Worm (Caenorhabditis elegans) whole organism, late embryonic: ENCODE measurements around the gene K05B2.4.

Experiments
- K02D7.2 ChIP-seq: sonication (generic microtip); optimal IDR thresholded peaks from 2 replicates; lab custom pipeline; 2017; ENCODE audit warnings: mild to moderate bottlenecking, missing genetic modification characterization, missing compliant biosample characterization
- ama-1 ChIP-seq: fragments of 150-350 bp; optimal IDR thresholded peaks from 2 replicates; lab custom pipeline; 2014
- ceh-14 ChIP-seq: sonication (generic microtip); optimal IDR thresholded peaks from 2 replicates; lab custom pipeline; 2016; ENCODE audit warnings: missing genotype, missing genetic modification characterization, missing compliant biosample characterization
- ceh-18 ChIP-seq: sonication (generic microtip); optimal IDR thresholded peaks from 2 replicates; lab custom pipeline; 2016; ENCODE audit warnings: missing genetic modification characterization, missing compliant biosample characterization
- ceh-2 ChIP-seq: sonication (generic microtip); optimal IDR thresholded peaks from 2 replicates; lab custom pipeline; 2016; ENCODE audit warnings: missing genotype, missing genetic modification characterization, missing compliant biosample characterization
- ceh-22 ChIP-seq: sonication (generic microtip); optimal IDR thresholded peaks from 2 replicates; lab custom pipeline; 2017; ENCODE audit warnings: missing biosample characterization, missing genetic modification characterization
- ceh-45 ChIP-seq: fragments of 200-800 bp; sonication (Bioruptor generic); IDR thresholded peaks from 2 replicates; pipeline ENCODE4 v1.3.6; 2022; ENCODE audit warnings: missing genetic modification reagents, missing genetic modification characterization, missing compliant biosample characterization
- ceh-48 ChIP-seq: sonication (generic microtip); optimal IDR thresholded peaks from 2 replicates; lab custom pipeline; 2016; ENCODE audit warnings: missing genetic modification characterization, inconsistent platforms, missing compliant biosample characterization
- che-1 ChIP-seq: sonication (generic microtip); optimal IDR thresholded peaks from 2 replicates; lab custom pipeline; 2016; ENCODE audit warnings: mild to moderate bottlenecking, missing genetic modification characterization, missing compliant biosample characterization
- dmd-4 ChIP-seq: sonication (generic microtip); optimal IDR thresholded peaks from 2 replicates; lab custom pipeline; 2016; ENCODE audit warnings: borderline replicate concordance, missing genetic modification characterization, missing compliant biosample characterization
- dve-1 ChIP-seq: sonication (generic microtip); optimal IDR thresholded peaks from 2 replicates; lab custom pipeline; 2017; ENCODE audit warnings: antibody characterized with exemption, mild to moderate bottlenecking, missing genetic modification characterization, missing compliant biosample characterization
- elt-2 ChIP-seq: sonication (generic microtip); optimal IDR thresholded peaks from 2 replicates; lab custom pipeline; 2016; ENCODE audit warnings: missing genetic modification reagents, missing genetic modification characterization, missing compliant biosample characterization
- eyg-1 ChIP-seq: sonication (generic microtip); optimal IDR thresholded peaks from 2 replicates; lab custom pipeline; 2016; ENCODE audit warnings: missing genotype, missing genetic modification characterization, missing compliant biosample characterization
- fax-1 ChIP-seq: sonication (generic microtip); optimal IDR thresholded peaks from 2 replicates; lab custom pipeline; 2016; ENCODE audit warnings: missing genotype, missing genetic modification characterization, missing compliant biosample characterization
- fkh-10 ChIP-seq: fragments of 150-350 bp; optimal IDR thresholded peaks from 2 replicates; lab custom pipeline; 2014; ENCODE audit warnings: missing biosample characterization, missing genetic modification reagents, missing genetic modification characterization
- gmeb-2 ChIP-seq: sonication (generic microtip); optimal IDR thresholded peaks from 2 replicates; lab custom pipeline; 2016; ENCODE audit warnings: missing genetic modification characterization, inconsistent platforms, missing compliant biosample characterization
- hlh-8 ChIP-seq: sonication (generic microtip); optimal IDR thresholded peaks from 2 replicates; lab custom pipeline; 2016; ENCODE audit warnings: missing genotype, missing genetic modification characterization, missing compliant biosample characterization
- nfya-1 ChIP-seq: sonication (generic microtip); optimal IDR thresholded peaks from 2 replicates; lab custom pipeline; 2017; ENCODE audit warnings: missing genetic modification characterization, mild to moderate bottlenecking, missing compliant biosample characterization, antibody characterized with exemption, moderate library complexity
- nhr-232 ChIP-seq: sonication (generic microtip); optimal IDR thresholded peaks from 2 replicates; lab custom pipeline; 2016; ENCODE audit warnings: missing genetic modification characterization, missing compliant biosample characterization
- pag-3 ChIP-seq: sonication (generic microtip); optimal IDR thresholded peaks from 2 replicates; lab custom pipeline; 2016; ENCODE audit warnings: missing compliant biosample characterization, missing genetic modification characterization, borderline replicate concordance
- pax-1 ChIP-seq: fragments of 150-350 bp; optimal IDR thresholded peaks from 2 replicates; lab custom pipeline; 2014; ENCODE audit warnings: missing biosample characterization, missing genetic modification characterization
- pha-2 ChIP-seq: sonication (generic microtip); optimal IDR thresholded peaks from 2 replicates; lab custom pipeline; 2017; ENCODE audit warnings: mild to moderate bottlenecking, missing genetic modification characterization, missing compliant biosample characterization
- pqm-1 ChIP-seq: sonication (generic microtip); optimal IDR thresholded peaks from 2 replicates; lab custom pipeline; 2016; ENCODE audit warnings: missing genetic modification characterization, missing compliant biosample characterization
- ref-2 ChIP-seq: sonication (generic microtip); optimal IDR thresholded peaks from 2 replicates; lab custom pipeline; 2016; ENCODE audit warnings: missing genetic modification characterization, missing compliant biosample characterization
- rnt-1 ChIP-seq: sonication (generic microtip); optimal IDR thresholded peaks from 2 replicates; lab custom pipeline; 2016; ENCODE audit warnings: missing genetic modification characterization, missing compliant biosample characterization
- sdc-2 ChIP-seq: sonication (generic microtip); optimal IDR thresholded peaks from 2 replicates; lab custom pipeline; 2016; ENCODE audit warnings: missing genotype, missing genetic modification characterization, missing compliant biosample characterization
- syd-9 ChIP-seq: sonication (generic microtip); optimal IDR thresholded peaks from 2 replicates; lab custom pipeline; 2016; ENCODE audit warnings: mild to moderate bottlenecking, missing genetic modification characterization, moderate library complexity, missing compliant biosample characterization
- tbx-2 ChIP-seq: sonication (generic microtip); optimal IDR thresholded peaks from 2 replicates; lab custom pipeline; 2016; ENCODE audit warnings: missing genetic modification characterization, missing compliant biosample characterization
- tbx-7 ChIP-seq: sonication (generic microtip); optimal IDR thresholded peaks from 2 replicates; lab custom pipeline; 2016; ENCODE audit warnings: missing genotype, missing genetic modification characterization, missing compliant biosample characterization
- ttx-3 ChIP-seq: sonication (generic microtip); optimal IDR thresholded peaks from 2 replicates; lab custom pipeline; 2016; ENCODE audit warnings: missing genetic modification reagents, missing genetic modification characterization, missing compliant biosample characterization
- unc-3 ChIP-seq, 2 experiments: fragments of 200-800 bp in 1 of 2; sonication (Bioruptor generic) in 1 of 2; sonication (generic microtip) in 1 of 2; conservative IDR thresholded peaks in 1 of 2; optimal IDR thresholded peaks in 1 of 2; 2 replicates each; pipeline versions ENCODE4 v1.3.6 to Lab custom; 2016 to 2022; ENCODE audit warnings: missing compliant biosample characterization in 2 of 2, missing genetic modification characterization in 2 of 2, missing genetic modification reagents in 1 of 2
- unc-42 ChIP-seq: sonication (generic microtip); optimal IDR thresholded peaks from 2 replicates; lab custom pipeline; 2016; ENCODE audit warnings: missing genotype, missing genetic modification characterization, missing compliant biosample characterization
- unc-55 ChIP-seq: sonication (generic microtip); optimal IDR thresholded peaks from 2 replicates; lab custom pipeline; 2017; ENCODE audit warnings: missing biosample characterization, missing genetic modification reagents, missing genetic modification characterization
- unc-86 ChIP-seq: sonication (generic microtip); optimal IDR thresholded peaks from 2 replicates; lab custom pipeline; 2016; ENCODE audit warnings: missing genetic modification characterization, missing compliant biosample characterization
- zip-5 ChIP-seq: sonication (generic microtip); optimal IDR thresholded peaks from 2 replicates; lab custom pipeline; 2016; ENCODE audit warnings: missing genetic modification characterization, missing compliant biosample characterization
- ztf-16 ChIP-seq: sonication (generic microtip); optimal IDR thresholded peaks from 2 replicates; lab custom pipeline; 2017; ENCODE audit warnings: missing genetic modification characterization, missing compliant biosample characterization

The K05B2.4 gene

DNA sequence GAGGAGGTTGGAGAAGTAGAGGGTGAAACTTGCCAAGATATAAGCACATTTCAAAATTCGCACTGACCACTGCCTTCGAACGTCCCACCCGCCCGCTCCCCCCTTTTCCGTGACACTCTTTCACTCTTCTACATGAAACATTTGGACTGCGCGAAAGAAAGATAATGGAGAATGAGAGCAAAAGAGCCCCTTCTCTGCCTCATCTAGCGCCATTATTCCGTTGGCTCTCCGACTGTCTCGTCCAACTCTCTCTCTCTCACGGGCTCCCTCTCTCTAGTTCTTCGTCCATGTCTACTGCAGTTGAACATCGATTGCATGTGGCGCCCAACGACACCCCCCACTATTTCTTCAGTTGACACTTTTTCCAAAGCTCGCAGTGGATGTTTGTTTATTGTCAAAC lies 12.2 kb upstream of the K05B2.4 start:
- no peak for TF ChIP-seq ceh-2 (tag; lab: Kevin White, UChicago)
- TF ChIP-seq elt-2 (tag; lab: Kevin White, UChicago), result no peak
- no peak for TF ChIP-seq pag-3 (tag; lab: Kevin White, UChicago)
- TF ChIP-seq unc-42 (tag; lab: Kevin White, UChicago), result no peak
- no peak for TF ChIP-seq ceh-48
- TF ChIP-seq ref-2, result no peak
- no peak for TF ChIP-seq rnt-1 (tag; lab: Kevin White, UChicago)
- TF ChIP-seq, all 69 proteins: peak for 0

DNA sequence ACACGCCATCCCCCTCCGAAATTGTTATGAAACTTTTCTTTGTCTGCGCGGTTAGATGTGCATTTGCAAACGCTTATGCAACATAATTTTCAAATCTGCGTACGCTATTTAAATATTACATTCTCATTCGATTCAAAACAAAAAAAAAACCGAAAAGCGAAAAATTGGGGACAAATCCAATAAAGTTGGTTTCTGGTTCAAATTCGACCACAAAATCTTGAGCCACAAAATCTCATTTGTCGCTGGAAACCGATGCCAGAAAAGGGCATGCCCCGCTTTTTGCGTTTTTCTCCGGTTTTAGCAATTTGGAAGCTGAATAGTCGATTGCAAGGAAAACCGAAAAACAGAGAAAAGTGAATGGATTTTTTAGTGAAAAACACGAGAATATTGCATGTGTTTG lies 11.2 kb upstream of the K05B2.4 start:
- TF ChIP-seq syd-9 (tag; lab: Kevin White, UChicago) (no peak), unc-42 (tag; lab: Kevin White, UChicago) (peak; percentile 76)

DNA sequence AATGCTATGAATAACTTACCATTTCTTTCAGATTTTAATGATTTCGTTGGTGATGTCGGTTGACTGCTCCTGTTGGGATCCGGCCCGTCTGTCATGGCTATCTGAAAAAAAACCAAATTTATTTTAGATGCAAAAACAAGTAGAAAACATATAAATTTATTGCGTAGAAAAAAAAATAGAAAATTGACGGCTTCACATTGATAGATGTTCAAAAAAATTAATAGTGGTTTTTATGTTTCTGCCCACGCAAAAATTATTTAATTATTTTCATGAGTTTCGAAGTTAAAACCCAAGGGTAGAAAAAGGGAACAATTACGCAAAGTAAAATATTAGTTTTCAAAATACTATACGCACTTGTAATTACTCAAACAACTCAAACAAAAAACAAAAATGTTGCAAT lies 8.9 kb upstream of the K05B2.4 start, which contains the start of gene mct-4:
Gene mct-4 (minus strand): TSS at position 101 of the 400 bp plus-strand sequence.
- TF ChIP-seq fax-1 (no peak), hlh-8 (tag; lab: Kevin White, UChicago) (no peak), eyg-1 (no peak), ceh-18 (tag; lab: Kevin White, UChicago) (no peak), ztf-16 (tag; lab: Kevin White, UChicago) (no peak), che-1 (tag; lab: Kevin White, UChicago) (no peak), K02D7.2 (tag; lab: Kevin White, UChicago) (no peak), ttx-3 (tag; lab: Kevin White, UChicago) (no peak), ceh-22 (tag; lab: Kevin White, UChicago) (no peak), dmd-4 (tag; lab: Kevin White, UChicago) (no peak), ceh-45 (GFP tag; lab: Robert Waterston, UW) (no peak), pax-1 (no peak), pag-3 (tag; lab: Kevin White, UChicago) (no peak), ama-1 (lab: Kevin White, UChicago) (no peak), pqm-1 (no peak), pha-2 (no peak)

DNA sequence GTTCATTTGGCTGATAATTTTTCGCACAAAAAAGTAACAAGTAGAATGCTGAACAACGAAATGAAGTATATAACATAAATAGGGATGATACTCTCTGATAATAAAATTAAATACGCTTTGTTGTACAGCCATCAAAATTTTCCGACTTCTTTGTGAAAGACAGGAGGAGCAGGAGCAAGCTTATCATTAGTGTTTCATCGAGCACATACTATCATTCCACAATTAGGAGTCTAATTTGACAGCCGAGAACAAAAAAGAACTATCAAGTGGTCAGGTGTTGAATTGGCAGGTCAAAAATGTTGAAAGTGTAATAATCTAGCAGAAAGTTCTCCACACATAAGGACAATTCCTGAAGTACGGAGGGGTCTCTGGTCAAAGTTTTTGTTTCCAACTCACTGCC lies 7.3 kb upstream of the K05B2.4 start:
- TF ChIP-seq eyg-1, result no peak
- TF ChIP-seq unc-3 (GFP tag; conservative IDR thresholded peaks at IDR 0.05; lab: Robert Waterston, UW), result no peak
- TF ChIP-seq unc-3 (tag; optimal IDR thresholded peaks at IDR 0.05; lab: Kevin White, UChicago), result no peak
- TF ChIP-seq K02D7.2 (tag; lab: Kevin White, UChicago), result no peak
- TF ChIP-seq sdc-2, result no peak
- TF ChIP-seq tbx-2 (tag; lab: Kevin White, UChicago), result no peak
- TF ChIP-seq ceh-22 (tag; lab: Kevin White, UChicago), result no peak
- no peak for TF ChIP-seq fkh-10 (GFP tag; lab: Kevin White, UChicago)
- no peak for TF ChIP-seq rnt-1 (tag; lab: Kevin White, UChicago)
- TF ChIP-seq ceh-14 (tag; lab: Kevin White, UChicago), result no peak
- TF ChIP-seq ama-1 (lab: Kevin White, UChicago), result no peak
- no peak for TF ChIP-seq pha-2
- TF ChIP-seq unc-55 (GFP tag; lab: Kevin White, UChicago), result no peak
- TF ChIP-seq, all 69 proteins: peak for 0

DNA sequence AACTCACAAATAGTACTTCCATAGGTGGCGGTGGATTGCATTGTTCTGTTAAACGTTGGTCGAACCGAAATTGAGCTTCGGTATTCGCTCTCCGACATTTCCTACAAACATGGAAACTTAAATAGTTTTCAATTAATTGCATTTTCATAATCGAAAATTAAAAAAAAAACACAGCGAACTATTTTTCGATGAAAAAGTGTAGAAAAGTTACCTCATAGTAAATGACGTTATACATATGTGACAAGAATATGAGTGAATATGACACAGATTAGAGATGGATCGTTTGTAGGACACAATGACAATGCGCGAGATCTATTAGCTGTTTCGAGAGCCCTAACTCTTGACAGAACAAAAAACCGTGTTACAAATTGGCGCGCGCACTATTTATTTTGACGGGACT lies 4.9 kb downstream of the K05B2.4 start, which contains the start of gene ifa-4:
Gene ifa-4 (minus strand): TSS at position 101 of the 400 bp plus-strand sequence.
- TF ChIP-seq dve-1 (tag; lab: Kevin White, UChicago) (no peak), rnt-1 (tag; lab: Kevin White, UChicago) (no peak), ref-2 (no peak), zip-5 (tag; lab: Kevin White, UChicago) (no peak), gmeb-2 (tag; lab: Kevin White, UChicago) (no peak), nfya-1 (tag; lab: Kevin White, UChicago) (no peak), syd-9 (tag; lab: Kevin White, UChicago) (no peak), tbx-7 (no peak), unc-86 (tag; lab: Kevin White, UChicago) (no peak), nhr-232 (tag; lab: Kevin White, UChicago) (no peak)
